Fruit fly (Drosophila melanogaster) whole organism, pupa: ENCODE measurements around the gene CG42272.

Source experiments
- CG10348 ChIP-seq: fragments of 200-800 bp; sonication (Bioruptor generic); IDR thresholded peaks from 2 replicates; pipeline ENCODE4 v1.3.6; 2022; ENCODE audit warnings: missing biosample characterization, missing genetic modification characterization
- CG12605 ChIP-seq: fragments of 200-800 bp; sonication (Bioruptor generic); IDR thresholded peaks from 2 replicates; pipeline ENCODE4 v1.3.6; 2022; ENCODE audit warnings: missing biosample characterization, missing genetic modification characterization
- CG13204 ChIP-seq: fragments of 200-800 bp; sonication (Bioruptor generic); optimal IDR thresholded peaks from 2 replicates; lab custom pipeline; 2018; ENCODE audit warnings: missing biosample characterization, mild to moderate bottlenecking, missing genetic modification characterization, moderate library complexity
- CG14655 ChIP-seq: fragments of 200-800 bp; sonication (Bioruptor generic); optimal IDR thresholded peaks from 3 replicates; lab custom pipeline; 2017; ENCODE audit warnings: mild to moderate bottlenecking, missing biosample characterization, missing genetic modification reagents, missing genetic modification characterization
- CG15710 ChIP-seq: fragments of 200-800 bp; sonication (Bioruptor generic); optimal IDR thresholded peaks from 2 replicates; lab custom pipeline; 2018; ENCODE audit warnings: missing biosample characterization, mild to moderate bottlenecking, missing genetic modification characterization, moderate library complexity
- CG17806 ChIP-seq: fragments of 200-800 bp; sonication (Bioruptor generic); optimal IDR thresholded peaks from 2 replicates; lab custom pipeline; 2018; ENCODE audit warnings: missing biosample characterization, mild to moderate bottlenecking, missing genetic modification characterization, moderate library complexity
- CG32121 ChIP-seq: fragments of 200-800 bp; sonication (Bioruptor generic); IDR thresholded peaks from 2 replicates; pipeline ENCODE4 v1.3.6; 2022; ENCODE audit warnings: missing biosample characterization, missing genetic modification characterization
- CG34367 ChIP-seq: fragments of 200-800 bp; sonication (Bioruptor generic); optimal IDR thresholded peaks from 2 replicates; lab custom pipeline; 2018; ENCODE audit warnings: missing biosample characterization, mild to moderate bottlenecking, missing genetic modification characterization
- CG4496 ChIP-seq: fragments of 200-800 bp; sonication (Bioruptor generic); IDR thresholded peaks from 3 replicates; pipeline ENCODE4 v1.3.6; 2022; ENCODE audit warnings: missing biosample characterization, missing genetic modification characterization
- CG8159 ChIP-seq: fragments of 200-800 bp; sonication (Bioruptor generic); optimal IDR thresholded peaks from 3 replicates; lab custom pipeline; 2018; ENCODE audit warnings: missing biosample characterization, mild to moderate bottlenecking, missing genetic modification characterization, moderate library complexity
- CG8301 ChIP-seq: fragments of 200-800 bp; sonication (Bioruptor generic); optimal IDR thresholded peaks from 2 replicates; lab custom pipeline; 2018; ENCODE audit warnings: missing biosample characterization, mild to moderate bottlenecking, missing genetic modification characterization
- CG9948 ChIP-seq: fragments of 200-800 bp; sonication (Bioruptor generic); optimal IDR thresholded peaks from 2 replicates; lab custom pipeline; 2018; ENCODE audit warnings: missing biosample characterization, mild to moderate bottlenecking, missing genetic modification characterization, moderate library complexity
- D1 ChIP-seq: fragments of 200-800 bp; sonication (Bioruptor generic); optimal IDR thresholded peaks from 2 replicates; lab custom pipeline; 2018; ENCODE audit warnings: missing biosample characterization, mild to moderate bottlenecking, missing genetic modification characterization, moderate library complexity
- EcR ChIP-seq: fragments of 200-800 bp; sonication (Bioruptor generic); optimal IDR thresholded peaks from 3 replicates; lab custom pipeline; 2019; ENCODE audit warnings: missing biosample characterization, missing genetic modification characterization, mild to moderate bottlenecking, moderate library complexity, missing genetic modification reagents
- Ets98B ChIP-seq: fragments of 200-800 bp; sonication (Bioruptor generic); IDR thresholded peaks from 2 replicates; pipeline ENCODE4 v1.3.6; 2022; ENCODE audit warnings: missing biosample characterization, missing genetic modification characterization
- Pif1A ChIP-seq: fragments of 200-800 bp; sonication (Bioruptor generic); optimal IDR thresholded peaks from 3 replicates; lab custom pipeline; 2016; ENCODE audit warnings: missing biosample characterization, missing genetic modification characterization
- Pif1B ChIP-seq: fragments of 200-800 bp; sonication (Bioruptor generic); optimal IDR thresholded peaks from 3 replicates; lab custom pipeline; 2016; ENCODE audit warnings: missing biosample characterization, missing genetic modification characterization
- Snoo ChIP-seq: fragments of 200-800 bp; sonication (Bioruptor generic); optimal IDR thresholded peaks from 3 replicates; lab custom pipeline; 2017; ENCODE audit warnings: missing biosample characterization, mild to moderate bottlenecking, missing genetic modification characterization, inconsistent platforms
- fd96Ca ChIP-seq: fragments of 200-800 bp; sonication (Bioruptor generic); IDR thresholded peaks from 3 replicates; pipeline ENCODE4 v1.3.6; 2022; ENCODE audit warnings: missing biosample characterization, missing genetic modification characterization
- gl ChIP-seq: fragments of 200-800 bp; sonication (Bioruptor generic); optimal IDR thresholded peaks from 2 replicates; lab custom pipeline; 2018; ENCODE audit warnings: missing biosample characterization, mild to moderate bottlenecking, missing genetic modification characterization
- rn ChIP-seq: fragments of 200-800 bp; sonication (Bioruptor generic); IDR thresholded peaks from 2 replicates; pipeline ENCODE4 v1.3.6; 2022; ENCODE audit warnings: missing biosample characterization, missing genetic modification characterization

CG42272 gene

dm6 chr3L:5819310-5819709 is 16.5 kb downstream of the CG42272 start:
- no peak for TF ChIP-seq Pif1A (GFP tag; lab: Kevin White, UChicago)
- no peak for TF ChIP-seq rn
- 0 out of 3 replicates have a peak, but pooled peaks have one; percentile 28 for TF ChIP-seq fd96Ca
- no peak for TF ChIP-seq CG14655 (GFP tag; lab: Kevin White, UChicago)
- no peak for TF ChIP-seq CG10348 (GFP tag; lab: Robert Waterston, UW)
- peak; percentile 13 for TF ChIP-seq Snoo (tag; lab: Kevin White, UChicago)

DNA sequence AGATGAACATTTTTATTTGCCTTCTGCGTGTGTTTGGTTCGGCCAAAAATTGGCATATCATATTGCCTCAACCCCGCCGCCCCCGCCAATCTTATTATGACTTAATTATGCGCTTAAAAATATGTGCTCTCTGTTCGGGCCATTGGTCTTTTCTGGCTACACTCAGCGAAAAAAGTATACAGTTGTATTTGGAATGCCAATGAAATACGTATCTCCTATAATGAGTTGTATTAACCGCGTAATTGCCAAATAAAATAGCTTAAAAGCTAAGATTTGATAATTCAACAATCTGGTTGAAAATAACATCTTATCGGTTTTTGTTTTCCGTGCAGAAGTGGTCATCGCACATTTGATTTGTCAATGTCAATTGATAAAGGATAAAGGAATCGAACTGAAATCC is 17.2 kb downstream of the CG42272 start:
- no peak for TF ChIP-seq fd96Ca
- no peak for TF ChIP-seq CG4496
- TF ChIP-seq CG10348 (GFP tag; lab: Robert Waterston, UW), result no peak
- TF ChIP-seq rn, result no peak
- TF ChIP-seq CG32121 (GFP tag; lab: Robert Waterston, UW), result no peak
- no peak for TF ChIP-seq EcR
- no peak for TF ChIP-seq gl
- TF ChIP-seq CG8159 (tag; lab: Kevin White, UChicago), result no peak
- no peak for TF ChIP-seq CG17806 (tag; lab: Kevin White, UChicago)
- no peak for TF ChIP-seq CG9948 (tag; lab: Kevin White, UChicago)
- TF ChIP-seq Pif1B (GFP tag; lab: Kevin White, UChicago), result no peak
- TF ChIP-seq Snoo (tag; lab: Kevin White, UChicago), result no peak
- TF ChIP-seq CG34367 (tag; lab: Kevin White, UChicago), result no peak
- no peak for TF ChIP-seq CG12605 (GFP tag; lab: Robert Waterston, UW)

- no peak for TF ChIP-seq CG32121 (GFP tag; lab: Robert Waterston, UW)
- no peak for TF ChIP-seq rn
- no peak for TF ChIP-seq CG9948 (tag; lab: Kevin White, UChicago)
- TF ChIP-seq Pif1A (GFP tag; lab: Kevin White, UChicago), result no peak
- TF ChIP-seq gl, result no peak
- no peak for TF ChIP-seq EcR
These were observed 18.0 kb downstream of the CG42272 start for dm6 chr3L:5820793-5821192.

- TF ChIP-seq CG8301 (tag; lab: Kevin White, UChicago) (no peak), CG8159 (tag; lab: Kevin White, UChicago) (peak; percentile 38), fd96Ca (0 out of 3 replicates have a peak, but pooled peaks have one; percentile 22), CG17806 (tag; lab: Kevin White, UChicago) (peak; percentile 3), EcR (no peak), CG9948 (tag; lab: Kevin White, UChicago) (no peak), Snoo (tag; lab: Kevin White, UChicago) (no peak), CG32121 (GFP tag; lab: Robert Waterston, UW) (no peak), CG10348 (GFP tag; lab: Robert Waterston, UW) (no peak), Pif1A (GFP tag; lab: Kevin White, UChicago) (peak; percentile 54), Ets98B (GFP tag; lab: Robert Waterston, UW) (no peak), Pif1B (GFP tag; lab: Kevin White, UChicago) (peak; percentile 34), rn (no peak), CG15710 (tag; lab: Kevin White, UChicago) (peak; percentile 8), CG4496 (peak; percentile 51; the same call in 1 of the 3 replicates), CG34367 (tag; lab: Kevin White, UChicago) (no peak), CG12605 (GFP tag; lab: Robert Waterston, UW) (no peak), D1 (tag; lab: Kevin White, UChicago) (no peak), CG14655 (GFP tag; lab: Kevin White, UChicago) (peak; percentile 26), CG13204 (GFP tag; lab: Kevin White, UChicago) (no peak), gl (peak; percentile 60)
These were observed 18.7 kb downstream of the CG42272 start for dm6 chr3L:5821506-5821905.

dm6 chr3L:5823763-5824445 is 21.1 kb downstream of the CG42272 start:
- TF ChIP-seq CG32121 (GFP tag; lab: Robert Waterston, UW), result no peak
- peak; percentile 6 for TF ChIP-seq CG8301 (tag; lab: Kevin White, UChicago)
- TF ChIP-seq CG17806 (tag; lab: Kevin White, UChicago), result no peak
- no peak for TF ChIP-seq CG4496
- TF ChIP-seq fd96Ca, result peak; percentile 31; the same call in 1 of the 3 replicates
- no peak for TF ChIP-seq D1 (tag; lab: Kevin White, UChicago)
- no peak for TF ChIP-seq CG15710 (tag; lab: Kevin White, UChicago)
- no peak for TF ChIP-seq CG10348 (GFP tag; lab: Robert Waterston, UW)
- TF ChIP-seq CG12605 (GFP tag; lab: Robert Waterston, UW), result no peak
- TF ChIP-seq Pif1A (GFP tag; lab: Kevin White, UChicago), result peak; percentile 19
- TF ChIP-seq CG34367 (tag; lab: Kevin White, UChicago), result no peak
- no peak for TF ChIP-seq Pif1B (GFP tag; lab: Kevin White, UChicago)
- TF ChIP-seq CG14655 (GFP tag; lab: Kevin White, UChicago), result no peak
- TF ChIP-seq EcR, result no peak
- TF ChIP-seq Ets98B (GFP tag; lab: Robert Waterston, UW), result no peak
- TF ChIP-seq CG8159 (tag; lab: Kevin White, UChicago), result peak; percentile 21
- no peak for TF ChIP-seq rn
- TF ChIP-seq CG13204 (GFP tag; lab: Kevin White, UChicago), result no peak
- peak; percentile 36 for TF ChIP-seq Snoo (tag; lab: Kevin White, UChicago)
- no peak for TF ChIP-seq gl
- no peak for TF ChIP-seq CG9948 (tag; lab: Kevin White, UChicago)

- TF ChIP-seq CG8301 (tag; lab: Kevin White, UChicago) (no peak), gl (no peak), D1 (tag; lab: Kevin White, UChicago) (no peak), Ets98B (GFP tag; lab: Robert Waterston, UW) (no peak), CG10348 (GFP tag; lab: Robert Waterston, UW) (no peak), CG9948 (tag; lab: Kevin White, UChicago) (peak; percentile 6), CG4496 (no peak), CG8159 (tag; lab: Kevin White, UChicago) (peak; percentile 39), CG13204 (GFP tag; lab: Kevin White, UChicago) (no peak), rn (no peak), CG15710 (tag; lab: Kevin White, UChicago) (peak; percentile 52), CG17806 (tag; lab: Kevin White, UChicago) (no peak), Pif1B (GFP tag; lab: Kevin White, UChicago) (no peak), CG32121 (GFP tag; lab: Robert Waterston, UW) (no peak), CG34367 (tag; lab: Kevin White, UChicago) (no peak), Pif1A (GFP tag; lab: Kevin White, UChicago) (peak; percentile 12), EcR (no peak), Snoo (tag; lab: Kevin White, UChicago) (no peak), CG14655 (GFP tag; lab: Kevin White, UChicago) (no peak), fd96Ca (no peak), CG12605 (GFP tag; lab: Robert Waterston, UW) (no peak)
These were observed 22.6 kb downstream of the CG42272 start for dm6 chr3L:5825483-5825882.
